Worm (Caenorhabditis elegans) whole organism, young adult: Measurements from ENCODE around the gene F32H5.4.

Source experiments
- B0019.2 ChIP-seq: fragments of 200-800 bp; sonication (Bioruptor generic); conservative IDR thresholded peaks from 2 replicates; pipeline ENCODE4 v1.3.6; 2022; ENCODE audit warnings: missing genetic modification reagents, missing genetic modification characterization, missing compliant biosample characterization
- C17E4.6 ChIP-seq: fragments of 200-800 bp; sonication (Bioruptor generic); IDR thresholded peaks from 2 replicates; pipeline ENCODE4 v1.3.6; 2022; ENCODE audit warnings: missing genetic modification reagents, missing genetic modification characterization, missing compliant biosample characterization
- F23B12.7 ChIP-seq: sonication (generic microtip); optimal IDR thresholded peaks from 2 replicates; lab custom pipeline; 2017; ENCODE audit warnings: missing genetic modification characterization, mild to moderate bottlenecking, missing compliant biosample characterization, antibody characterized with exemption, moderate library complexity; ENCODE audit not compliant: insufficient read depth
- F37B4.10 ChIP-seq: fragments of 200-800 bp; sonication (Bioruptor generic); IDR thresholded peaks from 2 replicates; pipeline ENCODE4 v1.3.6; 2022; ENCODE audit warnings: missing genetic modification characterization, missing compliant biosample characterization
- F57A8.1 ChIP-seq: fragments of 200-800 bp; sonication (Bioruptor generic); optimal IDR thresholded peaks from 2 replicates; lab custom pipeline; 2018; ENCODE audit warnings: mild to moderate bottlenecking, missing genetic modification characterization, moderate library complexity, missing compliant biosample characterization
- F57C9.4 ChIP-seq: sonication (generic microtip); optimal IDR thresholded peaks from 2 replicates; lab custom pipeline; 2017; ENCODE audit warnings: mild to moderate bottlenecking, missing genetic modification characterization, missing compliant biosample characterization
- K11D2.4 ChIP-seq: fragments of 200-800 bp; sonication (Bioruptor generic); IDR thresholded peaks from 2 replicates; pipeline ENCODE4 v1.3.6; 2022; ENCODE audit warnings: missing genetic modification reagents, missing genetic modification characterization, missing compliant biosample characterization
- T07F8.4 ChIP-seq: sonication (generic microtip); optimal IDR thresholded peaks from 2 replicates; lab custom pipeline; 2016; ENCODE audit warnings: mild to moderate bottlenecking, missing genetic modification characterization, moderate library complexity, missing compliant biosample characterization
- Y56A3A.18 ChIP-seq: fragments of 200-800 bp; sonication (Bioruptor generic); IDR thresholded peaks from 2 replicates; pipeline ENCODE4 v1.3.6; 2022; ENCODE audit warnings: missing genetic modification reagents, missing genetic modification characterization, missing compliant biosample characterization
- akir-1 ChIP-seq: fragments of 200-800 bp; sonication (Bioruptor generic); optimal IDR thresholded peaks from 2 replicates; lab custom pipeline; 2018; ENCODE audit warnings: mild to moderate bottlenecking, missing genetic modification characterization, moderate library complexity, missing compliant biosample characterization
- aptf-2 ChIP-seq: fragments of 200-800 bp; sonication (Bioruptor generic); conservative IDR thresholded peaks from 2 replicates; pipeline ENCODE4 v1.3.6; 2022; ENCODE audit warnings: missing genetic modification reagents, missing genetic modification characterization, missing compliant biosample characterization
- athp-1 ChIP-seq: sonication (generic microtip); optimal IDR thresholded peaks from 2 replicates; lab custom pipeline; 2017; ENCODE audit warnings: mild to moderate bottlenecking, missing genetic modification characterization, missing compliant biosample characterization
- ceh-79 ChIP-seq: sonication (generic microtip); optimal IDR thresholded peaks from 2 replicates; lab custom pipeline; 2017; ENCODE audit warnings: mild to moderate bottlenecking, missing genetic modification characterization, missing compliant biosample characterization
- dpl-1 ChIP-seq: fragments of 150-350 bp; optimal IDR thresholded peaks from 2 replicates; lab custom pipeline; 2014; ENCODE audit warnings: missing biosample characterization, missing genetic modification reagents, missing genetic modification characterization
- efl-1 ChIP-seq: fragments of 150-350 bp; optimal IDR thresholded peaks from 2 replicates; lab custom pipeline; 2014; ENCODE audit warnings: missing biosample characterization, missing genetic modification reagents, missing genetic modification characterization
- egrh-3 ChIP-seq: fragments of 200-800 bp; sonication (Bioruptor generic); IDR thresholded peaks from 2 replicates; pipeline ENCODE4 v1.3.6; 2022; ENCODE audit warnings: missing genetic modification reagents, missing genetic modification characterization, missing compliant biosample characterization
- hlh-12 ChIP-seq: sonication (generic microtip); optimal IDR thresholded peaks from 2 replicates; lab custom pipeline; 2016; ENCODE audit warnings: missing genetic modification characterization, missing compliant biosample characterization
- hlh-26 ChIP-seq: fragments of 200-800 bp; sonication (Bioruptor generic); conservative IDR thresholded peaks from 2 replicates; pipeline ENCODE4 v1.3.6; 2022; ENCODE audit warnings: missing genetic modification reagents, missing genetic modification characterization, missing compliant biosample characterization
- hmg-1.2 ChIP-seq: fragments of 200-800 bp; sonication (Bioruptor generic); IDR thresholded peaks from 2 replicates; pipeline ENCODE4 v1.3.6; 2022; ENCODE audit warnings: missing genetic modification reagents, missing genetic modification characterization, missing compliant biosample characterization
- hsf-1 ChIP-seq: fragments of 200-800 bp; sonication (Bioruptor generic); IDR thresholded peaks from 2 replicates; pipeline ENCODE4 v1.3.6; 2022; ENCODE audit warnings: missing genetic modification reagents, missing genetic modification characterization, missing compliant biosample characterization
- let-607 ChIP-seq, 2 experiments: fragments of 200-800 bp in 1 of 2; sonication (Bioruptor generic) in 1 of 2; sonication (generic microtip) in 1 of 2; optimal IDR thresholded peaks; 2 replicates each; lab custom pipeline; 2016 to 2018; ENCODE audit warnings: mild to moderate bottlenecking in 2 of 2, missing compliant biosample characterization in 2 of 2, missing genetic modification characterization in 2 of 2, moderate library complexity in 2 of 2, missing genotype in 1 of 2
- lin-40 ChIP-seq: sonication (generic microtip); optimal IDR thresholded peaks from 2 replicates; lab custom pipeline; 2016; ENCODE audit warnings: missing genetic modification characterization, mild to moderate bottlenecking, missing compliant biosample characterization, missing genotype, missing genetic modification reagents
- madf-6 ChIP-seq: fragments of 200-800 bp; sonication (Bioruptor generic); IDR thresholded peaks from 2 replicates; pipeline ENCODE4 v1.3.6; 2022; ENCODE audit warnings: missing genetic modification reagents, missing genetic modification characterization, missing compliant biosample characterization
- nhr-27 ChIP-seq: fragments of 200-800 bp; sonication (Bioruptor generic); optimal IDR thresholded peaks from 2 replicates; lab custom pipeline; 2018; ENCODE audit warnings: mild to moderate bottlenecking, missing genetic modification characterization, moderate library complexity, missing compliant biosample characterization
- pha-4 ChIP-seq: fragments of 150-350 bp; sonication (generic microtip); optimal IDR thresholded peaks from 2 replicates; lab custom pipeline; 2014; ENCODE audit warnings: missing biosample characterization, missing genetic modification reagents, missing genetic modification characterization
- rcor-1 ChIP-seq: fragments of 200-800 bp; sonication (Bioruptor generic); IDR thresholded peaks from 2 replicates; pipeline ENCODE4 v1.3.6; 2022; ENCODE audit warnings: missing genetic modification reagents, missing genetic modification characterization, missing compliant biosample characterization
- rec-8 ChIP-seq, 2 experiments: sonication (generic microtip); optimal IDR thresholded peaks; 2 replicates each; lab custom pipeline; 2016; ENCODE audit warnings: mild to moderate bottlenecking in 2 of 2, missing genetic modification characterization in 2 of 2, missing genetic modification reagents in 2 of 2, missing genotype in 2 of 2, missing biosample characterization in 1 of 2, missing compliant biosample characterization in 1 of 2, moderate library complexity in 1 of 2
- rpc-1 ChIP-seq, 2 experiments: fragments of 150-350 bp in 1 of 2; sonication (generic microtip) in 1 of 2; optimal IDR thresholded peaks; 2 replicates each; lab custom pipeline; 2014 to 2018; ENCODE audit warnings: missing biosample characterization in 1 of 2, missing genetic modification characterization in 1 of 2, missing genetic modification reagents in 1 of 2, missing genotype in 1 of 2
- sdz-38 ChIP-seq: sonication (generic microtip); optimal IDR thresholded peaks from 2 replicates; lab custom pipeline; 2016; ENCODE audit warnings: missing genotype, missing genetic modification characterization, missing compliant biosample characterization
- snpc-1.1 ChIP-seq: sonication (generic microtip); optimal IDR thresholded peaks from 2 replicates; lab custom pipeline; 2017; ENCODE audit warnings: missing genetic modification characterization, mild to moderate bottlenecking, missing compliant biosample characterization, antibody characterized with exemption, moderate library complexity, missing genotype, missing genetic modification reagents; ENCODE audit not compliant: insufficient read depth
- snpc-4 ChIP-seq, 5 experiments: fragments of 150-350 bp in 1 of 5; sonication (generic microtip) in 4 of 5; optimal IDR thresholded peaks; 2 replicates each; lab custom pipeline; 2014 to 2018; ENCODE audit warnings: missing genetic modification characterization in 5 of 5, missing biosample characterization in 3 of 5, antibody characterized with exemption in 2 of 5, mild to moderate bottlenecking in 2 of 5, missing compliant biosample characterization in 2 of 5, missing genotype in 2 of 5, moderate library complexity in 2 of 5, missing genetic modification reagents in 1 of 5
- tbp1 ChIP-seq: fragments of 200-800 bp; sonication (Bioruptor generic); optimal IDR thresholded peaks from 2 replicates; lab custom pipeline; 2018; ENCODE audit warnings: mild to moderate bottlenecking, missing genetic modification characterization, missing compliant biosample characterization
- tlf-1 ChIP-seq: fragments of 200-800 bp; sonication (Bioruptor generic); optimal IDR thresholded peaks from 2 replicates; lab custom pipeline; 2018; ENCODE audit warnings: mild to moderate bottlenecking, missing genetic modification characterization, missing compliant biosample characterization
- unc-130 ChIP-seq: sonication (generic microtip); optimal IDR thresholded peaks from 2 replicates; lab custom pipeline; 2016; ENCODE audit warnings: missing genetic modification reagents, missing genetic modification characterization, missing compliant biosample characterization
- ztf-18 ChIP-seq: sonication (generic microtip); optimal IDR thresholded peaks from 2 replicates; lab custom pipeline; 2016; ENCODE audit warnings: missing genotype, mild to moderate bottlenecking, missing genetic modification characterization, missing compliant biosample characterization
- ztf-6 ChIP-seq: fragments of 200-800 bp; sonication (Bioruptor generic); IDR thresholded peaks from 2 replicates; pipeline ENCODE4 v1.3.6; 2022; ENCODE audit warnings: missing genetic modification reagents, missing genetic modification characterization, missing compliant biosample characterization

F32H5.4 gene

DNA sequence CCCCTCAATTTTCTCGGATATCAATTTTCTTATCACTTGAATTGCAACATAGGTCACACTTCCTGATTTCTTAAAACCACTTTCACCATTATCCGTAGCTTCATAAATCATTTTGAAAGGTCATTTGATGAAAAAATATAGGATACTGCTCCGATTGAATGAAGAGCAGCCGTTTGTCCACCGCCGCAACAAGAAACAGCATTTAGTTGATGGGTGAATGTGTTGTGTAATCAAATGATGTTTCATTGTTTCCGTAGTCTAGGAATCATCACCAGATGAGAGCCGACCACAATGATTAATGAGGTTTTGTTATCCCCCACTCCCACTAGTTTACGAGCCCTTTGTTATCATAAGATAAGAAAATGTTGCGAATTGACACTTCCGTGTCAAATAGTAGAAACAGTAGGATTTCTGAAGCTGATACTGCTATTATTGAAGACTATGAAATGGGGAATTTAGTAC, 14.5 kb upstream of the F32H5.4 start, which contains the start of gene twk-43:
Gene twk-43 (plus strand): TSS at position 412 of the 462 bp plus-strand sequence.
- TF ChIP-seq T07F8.4 (tag; lab: Kevin White, UChicago) (no peak), C17E4.6 (no peak), dpl-1 (GFP tag; lab: Kevin White, UChicago) (no peak), hsf-1 (GFP tag; lab: Robert Waterston, UW) (no peak), egrh-3 (GFP tag; lab: Robert Waterston, UW) (no peak), rec-8 (tag; optimal IDR thresholded peaks at IDR 0.05; lab: Kevin White, UChicago) (no peak), snpc-4 (GFP tag; optimal IDR thresholded peaks at IDR 0.05; lab: Kevin White, UChicago) (no peak), snpc-4 (tag; optimal IDR thresholded peaks at IDR 0.05; lab: Kevin White, UChicago) (no peak), hlh-12 (tag; lab: Kevin White, UChicago) (no peak), aptf-2 (GFP tag; lab: Robert Waterston, UW) (no peak)

DNA sequence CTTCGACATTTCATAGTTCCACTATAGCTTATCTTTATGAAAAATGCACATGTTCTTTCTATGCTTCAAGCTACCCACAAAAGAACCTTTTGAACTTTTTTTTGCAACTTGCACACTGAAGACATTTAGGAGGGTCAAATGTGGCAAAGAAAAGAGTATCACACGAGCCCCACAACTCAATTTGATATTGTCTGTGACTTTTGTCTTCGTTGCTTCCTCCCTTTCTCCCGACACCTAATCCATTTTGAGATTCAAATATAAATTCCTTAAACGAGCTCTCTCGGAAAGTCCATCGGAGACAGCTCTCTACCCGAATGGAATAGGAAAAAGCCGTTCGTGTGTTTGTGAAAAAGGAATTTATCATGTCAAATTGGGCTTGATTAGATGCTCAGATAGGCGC, 10.1 kb upstream of the F32H5.4 start:
- TF ChIP-seq lin-40 (tag; lab: Kevin White, UChicago) (no peak), ceh-79 (tag; lab: Kevin White, UChicago) (no peak), pha-4 (tag; lab: Kevin White, UChicago) (no peak)
- TF ChIP-seq, all 124 proteins: peak for 0

DNA sequence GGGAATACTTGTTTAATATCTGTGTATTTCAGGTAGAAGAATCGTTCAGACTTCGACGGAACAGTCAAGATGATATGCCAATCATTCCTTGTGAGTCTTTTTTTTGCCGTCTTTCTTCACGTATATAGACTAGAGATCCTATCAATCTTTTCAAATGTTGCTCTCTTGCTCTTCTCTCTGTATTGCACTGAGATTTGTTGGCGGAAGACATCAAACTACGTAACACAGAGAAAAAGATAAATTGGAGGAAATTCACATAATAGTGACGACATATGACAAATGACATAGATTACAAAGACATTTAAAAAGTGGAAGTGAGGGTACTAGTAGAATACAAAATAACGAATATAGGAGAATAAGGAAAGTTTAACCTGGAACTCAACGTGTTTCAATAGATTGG, 8.6 kb upstream of the F32H5.4 start:
- TF ChIP-seq B0019.2 (GFP tag; lab: Robert Waterston, UW) (no peak), F57A8.1 (no peak), hsf-1 (GFP tag; lab: Robert Waterston, UW) (no peak), F23B12.7 (tag; lab: Kevin White, UChicago) (no peak), F57C9.4 (no peak), madf-6 (no peak), Y56A3A.18 (GFP tag; lab: Robert Waterston, UW) (no peak), let-607 (tag; optimal IDR thresholded peaks at IDR 0.05; lab: Kevin White, UChicago) (no peak), akir-1 (GFP tag; lab: Kevin White, UChicago) (no peak)

DNA sequence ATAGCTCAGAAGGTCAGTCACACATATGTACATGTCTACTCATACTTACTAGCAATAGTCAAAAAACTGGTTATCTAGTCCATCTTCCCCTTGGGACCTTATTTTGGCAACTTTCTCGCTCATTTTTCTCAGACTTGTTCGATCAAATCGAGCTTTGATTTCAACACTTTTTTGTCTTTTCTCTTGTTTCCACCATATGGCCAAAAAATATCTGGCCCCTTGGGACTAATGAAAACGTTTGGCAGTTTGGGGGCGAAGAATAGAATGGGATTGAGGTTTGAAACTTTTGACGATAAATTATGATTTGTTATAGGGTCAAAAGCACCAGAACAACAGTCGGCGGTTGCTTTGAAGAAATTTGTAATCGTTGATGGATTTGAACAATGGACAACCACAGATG, 7.9 kb upstream of the F32H5.4 start:
- TF ChIP-seq K11D2.4 (GFP tag; lab: Robert Waterston, UW) (no peak), F37B4.10 (GFP tag; lab: Robert Waterston, UW) (0 out of 2 replicates have a peak, but pooled peaks have one; percentile 62)

DNA sequence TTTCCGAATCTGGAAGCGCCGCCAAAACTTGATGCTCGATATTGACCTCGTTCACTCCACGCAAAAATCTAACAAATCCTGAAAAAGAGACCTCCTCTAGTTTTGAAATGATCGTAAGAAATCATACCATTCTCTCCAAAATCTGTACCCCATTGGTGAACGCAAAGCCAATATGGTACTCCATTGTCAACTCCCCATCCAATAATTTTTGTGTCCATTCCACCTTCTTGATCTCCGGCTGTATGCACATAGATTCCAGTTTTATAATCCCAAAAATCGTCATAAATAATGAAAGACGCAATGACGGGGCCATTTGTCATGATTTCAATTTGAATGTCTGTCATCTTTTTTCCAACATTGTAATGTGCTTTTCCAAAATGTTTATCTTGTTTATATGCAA, 4.1 kb upstream of the F32H5.4 start:
- TF ChIP-seq tlf-1 (GFP tag; lab: Kevin White, UChicago) = no peak
- no peak for TF ChIP-seq ztf-6 (GFP tag; lab: Robert Waterston, UW)
- no peak for TF ChIP-seq aptf-2 (GFP tag; lab: Robert Waterston, UW)
- TF ChIP-seq hlh-12 (tag; lab: Kevin White, UChicago) = no peak
- TF ChIP-seq let-607 (tag; optimal IDR thresholded peaks at IDR 0.05; lab: Kevin White, UChicago) = no peak
- TF ChIP-seq T07F8.4 (tag; lab: Kevin White, UChicago) = no peak
- no peak for TF ChIP-seq hmg-1.2 (GFP tag; lab: Robert Waterston, UW)
- no peak for TF ChIP-seq efl-1 (GFP tag; lab: Kevin White, UChicago)
- TF ChIP-seq rpc-1 (optimal IDR thresholded peaks at IDR 0.05; lab: Kevin White, UChicago) = no peak
- TF ChIP-seq rpc-1 (tag; optimal IDR thresholded peaks at IDR 0.05; lab: Kevin White, UChicago) = no peak
- TF ChIP-seq sdz-38 (tag; lab: Kevin White, UChicago) = no peak
- TF ChIP-seq tbp1 (GFP tag; lab: Kevin White, UChicago) = no peak
- TF ChIP-seq rcor-1 (GFP tag; lab: Robert Waterston, UW) = no peak
- no peak for TF ChIP-seq unc-130 (GFP tag; lab: Kevin White, UChicago)
- TF ChIP-seq athp-1 (tag; lab: Kevin White, UChicago) = no peak
- no peak for TF ChIP-seq hlh-26 (GFP tag; lab: Robert Waterston, UW)
- no peak for TF ChIP-seq snpc-1.1 (tag; lab: Kevin White, UChicago)
- TF ChIP-seq nhr-27 (tag; lab: Kevin White, UChicago) = no peak
- no peak for TF ChIP-seq ztf-18
